Worm (Caenorhabditis elegans): ENCODE results near the gene vmo-1.

DNA sequence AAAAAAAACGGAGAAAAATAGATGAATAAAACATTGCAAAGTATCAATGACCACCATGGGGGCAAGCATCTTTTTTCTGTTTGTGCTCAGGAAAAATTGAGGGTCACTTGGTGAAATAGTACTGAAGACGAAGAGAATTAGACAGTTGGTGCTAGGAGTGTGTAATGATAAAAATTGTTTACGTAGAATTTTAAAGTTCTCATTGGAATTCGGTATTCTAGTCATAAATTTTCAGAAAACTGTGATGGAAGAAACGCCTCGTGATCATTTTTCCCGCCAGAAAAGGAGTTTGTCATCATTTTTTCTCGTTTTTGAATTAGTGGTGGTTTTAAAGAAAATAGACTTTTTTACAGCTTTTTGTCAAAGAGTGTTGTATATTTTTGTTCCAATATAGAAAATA lies 8.3 kb downstream of the vmo-1 start:
- TF ChIP-seq ztf-23 (GFP tag; IDR thresholded peaks at IDR 0.05) = no peak
- TF ChIP-seq flt-1 (GFP tag; IDR thresholded peaks at IDR 0.05) = no peak
- TF ChIP-seq ref-1 (GFP tag; conservative IDR thresholded peaks at IDR 0.05) = no peak
- no peak for TF ChIP-seq ztf-29 (GFP tag; IDR thresholded peaks at IDR 0.05)
- TF ChIP-seq cog-1 (tag; optimal IDR thresholded peaks at IDR 0.05) = no peak
- no peak for TF ChIP-seq tab-1 (GFP tag; IDR thresholded peaks at IDR 0.05)
- no peak for TF ChIP-seq med-1 (GFP tag; optimal IDR thresholded peaks at IDR 0.05; ENCODE audit: insufficient read depth)
- TF ChIP-seq T22C8.4 (GFP tag; IDR thresholded peaks at IDR 0.05) = no peak
